Worm (Caenorhabditis elegans) whole organism, L4 larva: ENCODE measurements around the gene C17C3.24.

Source experiments
- F10B5.3 ChIP-seq: sonication (generic microtip); optimal IDR thresholded peaks from 2 replicates; lab custom pipeline; 2016; ENCODE audit warnings: mild to moderate bottlenecking, missing genetic modification characterization, missing compliant biosample characterization
- F37D6.2 ChIP-seq: sonication (generic microtip); optimal IDR thresholded peaks from 2 replicates; lab custom pipeline; 2016; ENCODE audit warnings: mild to moderate bottlenecking, missing genetic modification characterization, missing compliant biosample characterization
- T26A8.4 ChIP-seq: fragments of 200-800 bp; sonication (Bioruptor generic); IDR thresholded peaks from 2 replicates; pipeline ENCODE4 v1.3.6; 2022; ENCODE audit warnings: missing genetic modification characterization, missing compliant biosample characterization
- Y105C5A.15 ChIP-seq: fragments of 200-800 bp; sonication (Bioruptor generic); IDR thresholded peaks from 2 replicates; pipeline ENCODE4 v1.3.6; 2022; ENCODE audit warnings: missing genetic modification characterization, missing compliant biosample characterization
- Y75B8A.6 ChIP-seq: fragments of 200-800 bp; sonication (Bioruptor generic); IDR thresholded peaks from 2 replicates; pipeline ENCODE4 v1.3.6; 2022; ENCODE audit warnings: missing genetic modification reagents, missing genetic modification characterization, missing compliant biosample characterization
- ZK337.2 ChIP-seq: fragments of 200-800 bp; sonication (Bioruptor generic); IDR thresholded peaks from 2 replicates; pipeline ENCODE4 v1.3.6; 2022; ENCODE audit warnings: missing genetic modification reagents, missing genetic modification characterization, missing compliant biosample characterization
- ceh-32 ChIP-seq: sonication (generic microtip); optimal IDR thresholded peaks from 2 replicates; lab custom pipeline; 2016; ENCODE audit warnings: mild to moderate bottlenecking, missing genetic modification characterization, missing compliant biosample characterization; ENCODE audit not compliant: poor library complexity
- ceh-44 ChIP-seq: fragments of 200-800 bp; sonication (Bioruptor generic); IDR thresholded peaks from 2 replicates; pipeline ENCODE4 v1.3.6; 2022; ENCODE audit warnings: missing genetic modification reagents, missing genetic modification characterization, missing compliant biosample characterization
- ceh-82 ChIP-seq: sonication (generic microtip); optimal IDR thresholded peaks from 2 replicates; lab custom pipeline; 2017; ENCODE audit warnings: missing biosample characterization, missing genetic modification characterization
- ctbp-1 ChIP-seq: fragments of 200-800 bp; sonication (Bioruptor generic); IDR thresholded peaks from 2 replicates; pipeline ENCODE4 v1.3.6; 2022; ENCODE audit warnings: missing genetic modification reagents, missing genetic modification characterization, missing compliant biosample characterization
- daf-12 ChIP-seq: fragments of 150-350 bp; optimal IDR thresholded peaks from 2 replicates; lab custom pipeline; 2014; ENCODE audit warnings: missing biosample characterization, missing genetic modification reagents, missing genetic modification characterization
- daf-16 ChIP-seq, 3 experiments: sonication (generic microtip); optimal IDR thresholded peaks; 2 replicates each; lab custom pipeline; 2016 to 2017; ENCODE audit warnings: missing genetic modification characterization in 3 of 3, missing genetic modification reagents in 3 of 3, mild to moderate bottlenecking in 2 of 3, missing compliant biosample characterization in 2 of 3, missing biosample characterization in 1 of 3, moderate library complexity in 1 of 3
- daf-8 ChIP-seq: fragments of 200-800 bp; sonication (Bioruptor generic); IDR thresholded peaks from 2 replicates; pipeline ENCODE4 v1.3.6; 2022; ENCODE audit warnings: missing genetic modification characterization, missing compliant biosample characterization
- dmd-6 ChIP-seq: fragments of 200-800 bp; sonication (Bioruptor generic); IDR thresholded peaks from 2 replicates; pipeline ENCODE4 v1.3.6; 2022; ENCODE audit warnings: missing genetic modification reagents, missing genetic modification characterization, missing compliant biosample characterization
- dmd-8 ChIP-seq: fragments of 200-800 bp; sonication (Bioruptor generic); IDR thresholded peaks from 2 replicates; pipeline ENCODE4 v1.3.6; 2022; ENCODE audit warnings: missing genetic modification characterization, missing compliant biosample characterization
- duxl-1 ChIP-seq: sonication (generic microtip); optimal IDR thresholded peaks from 2 replicates; lab custom pipeline; 2016; ENCODE audit warnings: mild to moderate bottlenecking, missing genetic modification characterization, moderate library complexity, missing compliant biosample characterization; ENCODE audit not compliant: poor library complexity
- dve-1 ChIP-seq: sonication (generic microtip); optimal IDR thresholded peaks from 2 replicates; lab custom pipeline; 2017; ENCODE audit warnings: antibody characterized with exemption, mild to moderate bottlenecking, missing genetic modification characterization, missing compliant biosample characterization; ENCODE audit not compliant: insufficient read depth
- egl-43 ChIP-seq: fragments of 200-800 bp; sonication (Bioruptor generic); IDR thresholded peaks from 2 replicates; pipeline ENCODE4 v1.3.6; 2022; ENCODE audit warnings: missing genetic modification reagents, missing genetic modification characterization, missing compliant biosample characterization
- fos-1 ChIP-seq: fragments of 150-350 bp; optimal IDR thresholded peaks from 2 replicates; lab custom pipeline; 2014; ENCODE audit warnings: missing biosample characterization, missing genetic modification characterization
- hif-1 ChIP-seq, 2 experiments: sonication (generic microtip); optimal IDR thresholded peaks; 2 replicates each; lab custom pipeline; 2016 to 2017; ENCODE audit warnings: missing compliant biosample characterization in 2 of 2, missing genetic modification characterization in 2 of 2, missing genetic modification reagents in 2 of 2, missing genotype in 2 of 2, mild to moderate bottlenecking in 1 of 2
- lin-15B ChIP-seq: fragments of 150-350 bp; sonication (generic microtip); optimal IDR thresholded peaks from 3 replicates; lab custom pipeline; 2014; ENCODE audit warnings: missing biosample characterization, missing genetic modification characterization
- lir-3 ChIP-seq: sonication (generic microtip); optimal IDR thresholded peaks from 2 replicates; lab custom pipeline; 2016; ENCODE audit warnings: mild to moderate bottlenecking, missing genetic modification characterization, missing compliant biosample characterization
- madf-5 ChIP-seq, 2 experiments: fragments of 200-800 bp; sonication (Bioruptor generic); IDR thresholded peaks; 2 replicates each; pipeline ENCODE4 v1.3.6; 2022; ENCODE audit warnings: missing compliant biosample characterization in 2 of 2, missing genetic modification characterization in 2 of 2
- mdl-1 ChIP-seq, 2 experiments: fragments of 150-350 bp in 1 of 2; sonication (generic microtip) in 1 of 2; optimal IDR thresholded peaks; 2 replicates each; lab custom pipeline; 2014 to 2017; ENCODE audit warnings: missing biosample characterization in 2 of 2, missing genetic modification characterization in 2 of 2
- mdt-29 ChIP-seq: fragments of 200-800 bp; sonication (Bioruptor generic); IDR thresholded peaks from 2 replicates; pipeline ENCODE4 v1.3.6; 2022; ENCODE audit warnings: missing genetic modification reagents, missing genetic modification characterization, missing compliant biosample characterization
- mes-2 ChIP-seq: sonication (generic microtip); optimal IDR thresholded peaks from 2 replicates; lab custom pipeline; 2016; ENCODE audit warnings: missing genotype, mild to moderate bottlenecking, missing genetic modification characterization, missing compliant biosample characterization; ENCODE audit not compliant: poor library complexity, severe bottlenecking
- mxl-2 ChIP-seq: fragments of 200-800 bp; sonication (Bioruptor generic); conservative IDR thresholded peaks from 2 replicates; pipeline ENCODE4 v1.3.6; 2022; ENCODE audit warnings: missing genetic modification reagents, missing genetic modification characterization, missing compliant biosample characterization
- mxl-3 ChIP-seq: fragments of 200-800 bp; sonication (Bioruptor generic); optimal IDR thresholded peaks from 2 replicates; lab custom pipeline; 2018; ENCODE audit warnings: mild to moderate bottlenecking, missing genetic modification characterization, missing compliant biosample characterization
- nhr-10 ChIP-seq: fragments of 150-350 bp; optimal IDR thresholded peaks from 2 replicates; lab custom pipeline; 2014; ENCODE audit warnings: missing biosample characterization, missing genetic modification characterization
- nhr-102 ChIP-seq: sonication (generic microtip); optimal IDR thresholded peaks from 2 replicates; lab custom pipeline; 2016; ENCODE audit warnings: mild to moderate bottlenecking, missing genetic modification characterization, moderate library complexity, missing compliant biosample characterization
- nhr-11 ChIP-seq: fragments of 150-350 bp; optimal IDR thresholded peaks from 2 replicates; lab custom pipeline; 2014; ENCODE audit warnings: missing biosample characterization, missing genetic modification characterization
- nhr-111 ChIP-seq: fragments of 200-800 bp; sonication (Bioruptor generic); optimal IDR thresholded peaks from 2 replicates; lab custom pipeline; 2018; ENCODE audit warnings: mild to moderate bottlenecking, missing genetic modification characterization, missing compliant biosample characterization
- nhr-237 ChIP-seq: sonication (generic microtip); optimal IDR thresholded peaks from 2 replicates; lab custom pipeline; 2017; ENCODE audit warnings: missing biosample characterization, missing genetic modification characterization
- nhr-41 ChIP-seq: fragments of 200-800 bp; sonication (Bioruptor generic); IDR thresholded peaks from 2 replicates; pipeline ENCODE4 v1.3.6; 2022; ENCODE audit warnings: missing genetic modification reagents, missing genetic modification characterization, missing compliant biosample characterization
- nhr-42 ChIP-seq: fragments of 200-800 bp; sonication (Bioruptor generic); IDR thresholded peaks from 2 replicates; pipeline ENCODE4 v1.3.6; 2022; ENCODE audit warnings: missing genetic modification characterization, missing compliant biosample characterization
- nhr-48 ChIP-seq: sonication (generic microtip); optimal IDR thresholded peaks from 2 replicates; lab custom pipeline; 2016; ENCODE audit warnings: mild to moderate bottlenecking, missing genetic modification characterization, missing compliant biosample characterization
- nhr-6 ChIP-seq: fragments of 150-350 bp; optimal IDR thresholded peaks from 2 replicates; lab custom pipeline; 2014; ENCODE audit warnings: missing biosample characterization, missing genetic modification characterization
- nhr-76 ChIP-seq: fragments of 150-350 bp; optimal IDR thresholded peaks from 2 replicates; lab custom pipeline; 2014; ENCODE audit warnings: missing biosample characterization, missing genetic modification characterization
- pha-4 ChIP-seq, 2 experiments: fragments of 150-350 bp in 1 of 2; fragments of 200-800 bp in 1 of 2; sonication (Bioruptor generic) in 1 of 2; IDR thresholded peaks in 1 of 2; optimal IDR thresholded peaks in 1 of 2; 2 replicates each; pipeline versions ENCODE4 v1.3.6 to Lab custom; 2014 to 2022; ENCODE audit warnings: missing genetic modification characterization in 2 of 2, missing genetic modification reagents in 2 of 2, missing biosample characterization in 1 of 2, missing compliant biosample characterization in 1 of 2
- pqm-1 ChIP-seq: sonication (generic microtip); optimal IDR thresholded peaks from 2 replicates; lab custom pipeline; 2017; ENCODE audit warnings: missing biosample characterization, missing genetic modification characterization
- rbr-2 ChIP-seq: sonication (generic microtip); optimal IDR thresholded peaks from 2 replicates; lab custom pipeline; 2016; ENCODE audit warnings: missing genotype, missing genetic modification characterization, missing compliant biosample characterization
- saeg-2 ChIP-seq: fragments of 200-800 bp; sonication (Bioruptor generic); IDR thresholded peaks from 2 replicates; pipeline ENCODE4 v1.3.6; 2022; ENCODE audit warnings: missing genetic modification reagents, missing genetic modification characterization, missing compliant biosample characterization
- skn-1 ChIP-seq: fragments of 150-350 bp; optimal IDR thresholded peaks from 2 replicates; lab custom pipeline; 2014; ENCODE audit warnings: missing biosample characterization, missing genetic modification characterization
- tra-1 ChIP-seq: fragments of 200-800 bp; sonication (Bioruptor generic); IDR thresholded peaks from 2 replicates; pipeline ENCODE4 v1.3.6; 2022; ENCODE audit warnings: missing genetic modification reagents, missing genetic modification characterization, missing compliant biosample characterization
- vab-7 ChIP-seq: fragments of 200-800 bp; sonication (Bioruptor generic); IDR thresholded peaks from 2 replicates; pipeline ENCODE4 v1.3.6; 2022; ENCODE audit warnings: missing genetic modification reagents, missing genetic modification characterization, missing compliant biosample characterization
- zfp-3 ChIP-seq: fragments of 200-800 bp; sonication (Bioruptor generic); conservative IDR thresholded peaks from 2 replicates; pipeline ENCODE4 v1.3.6; 2022; ENCODE audit warnings: missing genetic modification reagents, missing genetic modification characterization, missing compliant biosample characterization
- zip-2 ChIP-seq: fragments of 150-350 bp; optimal IDR thresholded peaks from 2 replicates; lab custom pipeline; 2014; ENCODE audit warnings: missing biosample characterization, missing genetic modification characterization
- ztf-11 ChIP-seq: fragments of 150-350 bp; optimal IDR thresholded peaks from 2 replicates; lab custom pipeline; 2014; ENCODE audit warnings: missing biosample characterization, missing genetic modification characterization

C17C3.24 gene

ce11 chrII:5577060-5577459 lies 35.5 kb upstream of the C17C3.24 start (continued):
- TF ChIP-seq daf-16 (GFP tag; optimal IDR thresholded peaks at IDR 0.05; lab: Kevin White, UChicago) (peak in 1 of 2 experiments; percentile 65), daf-16 (tag; optimal IDR thresholded peaks at IDR 0.05; lab: Kevin White, UChicago) (peak; percentile 59), lin-15B (tag; lab: Kevin White, UChicago) (no peak), zfp-3 (GFP tag; lab: Robert Waterston, UW) (no peak), lir-3 (tag; lab: Kevin White, UChicago) (no peak), saeg-2 (no peak), nhr-76 (no peak), daf-12 (tag; lab: Kevin White, UChicago) (no peak), nhr-10 (tag; lab: Kevin White, UChicago) (no peak), Y105C5A.15 (peak; percentile 83), mxl-2 (no peak), pqm-1 (tag; lab: Kevin White, UChicago) (no peak), dve-1 (tag; lab: Kevin White, UChicago) (peak; percentile 65), pha-4 (GFP tag; IDR thresholded peaks at IDR 0.05; lab: Robert Waterston, UW) (peak; percentile 73), pha-4 (tag; optimal IDR thresholded peaks at IDR 0.05; lab: Kevin White, UChicago) (no peak), F37D6.2 (peak; percentile 17), nhr-42 (0 out of 2 replicates have a peak, but pooled peaks have one; percentile 44), daf-8 (GFP tag; lab: Robert Waterston, UW) (no peak), ceh-82 (tag; lab: Kevin White, UChicago) (no peak), nhr-48 (no peak), ceh-44 (GFP tag; lab: Robert Waterston, UW) (0 out of 2 replicates have a peak, but pooled peaks have one; percentile 26), mes-2 (tag; lab: Kevin White, UChicago) (peak; percentile 71), dmd-6 (GFP tag; lab: Robert Waterston, UW) (peak; percentile 59), dmd-8 (0 out of 2 replicates have a peak, but pooled peaks have one; percentile 71), hif-1 (tag; optimal IDR thresholded peaks at IDR 0.05; lab: Kevin White, UChicago) (peak in 1 of 2 experiments; percentile 6), nhr-41 (no peak), nhr-6 (no peak), T26A8.4 (GFP tag; lab: Robert Waterston, UW) (peak; percentile 50; the same call in 1 of the 2 replicates), ZK337.2 (no peak), egl-43 (GFP tag; lab: Robert Waterston, UW) (peak; percentile 90), Y75B8A.6 (GFP tag; lab: Robert Waterston, UW) (no peak), ztf-11 (tag; lab: Kevin White, UChicago) (no peak), fos-1 (no peak), ceh-32 (no peak), madf-5 (GFP tag; IDR thresholded peaks at IDR 0.05; lab: Robert Waterston, UW) (no peak; a peak in 1 of 4 replicates), F10B5.3 (tag; lab: Kevin White, UChicago) (no peak), mxl-3 (peak; percentile 32), duxl-1 (tag; lab: Kevin White, UChicago) (peak; percentile 41)
- TF ChIP-seq, all 104 proteins: peak for 44

ce11 chrII:5574925-5575324 lies 33.3 kb upstream of the C17C3.24 start:
- TF ChIP-seq F37D6.2 (no peak), skn-1 (tag; lab: Kevin White, UChicago) (no peak), Y105C5A.15 (0 out of 2 replicates have a peak, but pooled peaks have one; percentile 32), zfp-3 (GFP tag; lab: Robert Waterston, UW) (peak; percentile 83; the same call in 1 of the 2 replicates), daf-16 (GFP tag; optimal IDR thresholded peaks at IDR 0.05; lab: Kevin White, UChicago) (peak in 1 of 2 experiments; percentile 24), daf-16 (tag; optimal IDR thresholded peaks at IDR 0.05; lab: Kevin White, UChicago) (no peak), dve-1 (tag; lab: Kevin White, UChicago) (peak; percentile 17), saeg-2 (no peak), nhr-237 (no peak), nhr-102 (tag; lab: Kevin White, UChicago) (peak; percentile 64), ctbp-1 (GFP tag; lab: Robert Waterston, UW) (0 out of 2 replicates have a peak, but pooled peaks have one; percentile 15), vab-7 (GFP tag; lab: Robert Waterston, UW) (no peak), mdt-29 (GFP tag; lab: Robert Waterston, UW) (0 out of 2 replicates have a peak, but pooled peaks have one; percentile 7), nhr-11 (tag; lab: Kevin White, UChicago) (no peak), dmd-6 (GFP tag; lab: Robert Waterston, UW) (peak; percentile 38), T26A8.4 (GFP tag; lab: Robert Waterston, UW) (peak; percentile 60; the same call in 1 of the 2 replicates), zip-2 (tag; lab: Kevin White, UChicago) (peak; percentile 3), mdl-1 (tag; optimal IDR thresholded peaks at IDR 0.05; lab: Kevin White, UChicago) (no peak), nhr-10 (tag; lab: Kevin White, UChicago) (no peak), rbr-2 (tag; lab: Kevin White, UChicago) (no peak), tra-1 (GFP tag; lab: Robert Waterston, UW) (peak; percentile 21; the same call in 1 of the 2 replicates), nhr-111 (no peak)
